Fruit fly (Drosophila melanogaster): ENCODE results near the gene hog.

hog gene

dm6 chrX:14678128-14678527 lies 40.6 kb downstream of the hog start:
- TF ChIP-seq CTCF (optimal IDR thresholded peaks at IDR 0.05): no peak
- no peak for TF ChIP-seq CG8478 (optimal IDR thresholded peaks at IDR 0.05)

dm6 chrX:14669233-14669632 lies 49.5 kb downstream of the hog start:
- TF ChIP-seq CG8478 (optimal IDR thresholded peaks at IDR 0.05): no peak
- no peak for TF ChIP-seq CTCF (optimal IDR thresholded peaks at IDR 0.05)

All from S2 (cell line).